Fruit fly (Drosophila melanogaster): ENCODE measurements around the gene CG11262.

Gene CG11262

dm6 chr3L:13015195-13015822, 20.4 kb downstream of the CG11262 start, which contains the start of gene MICAL-like (continued):
- TF ChIP-seq CG12769 (tag; optimal IDR thresholded peaks at IDR 0.05) (no peak), gsb-n (tag; optimal IDR thresholded peaks at IDR 0.05) (no peak), CG7372 (GFP tag; IDR thresholded peaks at IDR 0.05) (no peak; the same call in 1 of the 2 replicates), repo (GFP tag; optimal IDR thresholded peaks at IDR 0.05) (no peak), E2f1 (GFP tag; IDR thresholded peaks at IDR 0.05) (no peak; the same call in 1 of the 2 replicates), Ptx1 (GFP tag; IDR thresholded peaks at IDR 0.05) (peak; percentile 37), CG4707 (GFP tag; optimal IDR thresholded peaks at IDR 0.05) (no peak), HLH3B (GFP tag; IDR thresholded peaks at IDR 0.05) (no peak), CG13624 (GFP tag; optimal IDR thresholded peaks at IDR 0.05) (peak; percentile 21), CG10959 (GFP tag; IDR thresholded peaks at IDR 0.05) (peak; percentile 23; the same call in 1 of the 2 replicates), Eip74EF (GFP tag; optimal IDR thresholded peaks at IDR 0.05) (no peak), Oaz (GFP tag; IDR thresholded peaks at IDR 0.05) (no peak), grn (GFP tag; optimal IDR thresholded peaks at IDR 0.05) (peak; percentile 18), gsb (GFP tag; IDR thresholded peaks at IDR 0.05) (no peak), CG31441 (GFP tag; IDR thresholded peaks at IDR 0.05) (no peak), CG6683 (GFP tag; optimal IDR thresholded peaks at IDR 0.05) (no peak), sima (GFP tag; optimal IDR thresholded peaks at IDR 0.05) (no peak), Bgb (GFP tag; IDR thresholded peaks at IDR 0.05; ENCODE audit: partially characterized antibody) (peak; percentile 82), Mes4 (GFP tag; optimal IDR thresholded peaks at IDR 0.05) (no peak), en (GFP tag; optimal IDR thresholded peaks at IDR 0.05) (no peak), ac (GFP tag; optimal IDR thresholded peaks at IDR 0.05) (no peak), CG12071 (GFP tag; optimal IDR thresholded peaks at IDR 0.05) (no peak), sug (tag; optimal IDR thresholded peaks at IDR 0.05) (no peak), gce (GFP tag; IDR thresholded peaks at IDR 0.05) (no peak), zen2 (GFP tag; IDR thresholded peaks at IDR 0.05; ENCODE audit: partially characterized antibody) (peak; percentile 85), sna (GFP tag; IDR thresholded peaks at IDR 0.05; ENCODE audit: partially characterized antibody) (peak; percentile 91), chm (GFP tag; IDR thresholded peaks at IDR 0.05) (no peak), CG13123 (GFP tag; optimal IDR thresholded peaks at IDR 0.05) (no peak), CG2712 (tag; optimal IDR thresholded peaks at IDR 0.05) (no peak), pros (GFP tag; optimal IDR thresholded peaks at IDR 0.05) (no peak), Lim3 (GFP tag; IDR thresholded peaks at IDR 0.05) (no peak), CG15011 (GFP tag; optimal IDR thresholded peaks at IDR 0.05) (no peak), CG12236 (GFP tag; optimal IDR thresholded peaks at IDR 0.05) (no peak), TFAM (GFP tag; optimal IDR thresholded peaks at IDR 0.05) (no peak), CTCF (GFP tag; optimal IDR thresholded peaks at IDR 0.05) (no peak), CG18619 (GFP tag; optimal IDR thresholded peaks at IDR 0.05) (no peak), Oli (tag; optimal IDR thresholded peaks at IDR 0.05) (no peak), emc (GFP tag; optimal IDR thresholded peaks at IDR 0.05) (no peak), CG2120 (GFP tag; optimal IDR thresholded peaks at IDR 0.05) (peak; percentile 33), CG34422 (GFP tag; IDR thresholded peaks at IDR 0.05) (peak; percentile 27; the same call in 1 of the 3 replicates), CG18476 (GFP tag; optimal IDR thresholded peaks at IDR 0.05) (no peak), dmrt99B (tag; optimal IDR thresholded peaks at IDR 0.05) (no peak), MESR4 (GFP tag; optimal IDR thresholded peaks at IDR 0.05) (no peak), CG12155 (GFP tag; optimal IDR thresholded peaks at IDR 0.05) (no peak), fd3F (GFP tag; optimal IDR thresholded peaks at IDR 0.05) (no peak), fru (optimal IDR thresholded peaks at IDR 0.05) (no peak), Aef1 (GFP tag; IDR thresholded peaks at IDR 0.05) (peak; percentile 36; the same call in 2 of the 3 replicates), Six4 (GFP tag; optimal IDR thresholded peaks at IDR 0.05) (no peak), ssp (GFP tag; IDR thresholded peaks at IDR 0.05) (peak; percentile 61), pan (optimal IDR thresholded peaks at IDR 0.05) (no peak), pan (GFP tag; optimal IDR thresholded peaks at IDR 0.05 in 1 of 2, IDR thresholded peaks at IDR 0.05 in 1 of 2) (peak in 1 of 2 experiments; percentile 8), H2.0 (GFP tag; IDR thresholded peaks at IDR 0.05) (peak; percentile 13; the same call in 1 of the 2 replicates)

All from whole organism, embryonic.